Fruit fly (Drosophila melanogaster): ENCODE results near the gene CG43059.
A peak's percentile ranks its signal among the peaks of the same experiment; 100 is the strongest.

The CG43059 gene

dm6 chr3L:8336372-8336771 is 17.6 kb upstream of the CG43059 start, which contains the start of gene Cpr66Cb:
Gene Cpr66Cb (plus strand): TSS chr3L:8336672.
- no peak for TF ChIP-seq lola (GFP tag; optimal IDR thresholded peaks at IDR 0.05)
- TF ChIP-seq dl (GFP tag; optimal IDR thresholded peaks at IDR 0.05; ENCODE audit: insufficient read depth in 1 of 2, partially characterized antibody in 2 of 2), result no peak
- TF ChIP-seq h (GFP tag; optimal IDR thresholded peaks at IDR 0.05), result no peak
- TF ChIP-seq Dif (GFP tag; optimal IDR thresholded peaks at IDR 0.05; ENCODE audit: partially characterized antibody), result no peak
- no peak for TF ChIP-seq woc (GFP tag; optimal IDR thresholded peaks at IDR 0.05)
- no peak for TF ChIP-seq sage (GFP tag; optimal IDR thresholded peaks at IDR 0.05)
- no peak for TF ChIP-seq Hr83 (GFP tag; optimal IDR thresholded peaks at IDR 0.05; ENCODE audit: poor library complexity, severe bottlenecking)
- no peak for TF ChIP-seq Myc (optimal IDR thresholded peaks at IDR 0.05)

- TF ChIP-seq Hr83 (GFP tag; optimal IDR thresholded peaks at IDR 0.05; ENCODE audit: poor library complexity, severe bottlenecking), result no peak
- no peak for TF ChIP-seq woc (GFP tag; optimal IDR thresholded peaks at IDR 0.05)
- TF ChIP-seq Vsx2 (GFP tag; optimal IDR thresholded peaks at IDR 0.05; ENCODE audit: partially characterized antibody), result no peak
- no peak for TF ChIP-seq Jra (GFP tag; optimal IDR thresholded peaks at IDR 0.05)
- TF ChIP-seq brk (GFP tag; optimal IDR thresholded peaks at IDR 0.05), result no peak
- TF ChIP-seq lola (GFP tag; optimal IDR thresholded peaks at IDR 0.05), result no peak
- TF ChIP-seq HLH106 (tag; optimal IDR thresholded peaks at IDR 0.05), result no peak
Measured at dm6 chr3L:8334338-8334737, 15.6 kb upstream of the CG43059 start.

dm6 chr3L:8333574-8333973 is 14.8 kb upstream of the CG43059 start:
- TF ChIP-seq CrebA (GFP tag; optimal IDR thresholded peaks at IDR 0.05; ENCODE audit: borderline replicate concordance) (no peak), usp (GFP tag; optimal IDR thresholded peaks at IDR 0.05) (no peak), Myc (optimal IDR thresholded peaks at IDR 0.05) (no peak), N (GFP tag; optimal IDR thresholded peaks at IDR 0.05) (no peak), dsf (GFP tag; optimal IDR thresholded peaks at IDR 0.05; ENCODE audit: borderline replicate concordance) (no peak), Hnf4 (GFP tag; optimal IDR thresholded peaks at IDR 0.05) (no peak)

- TF ChIP-seq CrebA (GFP tag; optimal IDR thresholded peaks at IDR 0.05; ENCODE audit: borderline replicate concordance) (no peak), Abd-B (GFP tag; optimal IDR thresholded peaks at IDR 0.05) (no peak), dsf (GFP tag; optimal IDR thresholded peaks at IDR 0.05; ENCODE audit: borderline replicate concordance) (no peak), Mio (GFP tag; optimal IDR thresholded peaks at IDR 0.05) (no peak), HLH106 (tag; optimal IDR thresholded peaks at IDR 0.05) (no peak), Vsx2 (GFP tag; optimal IDR thresholded peaks at IDR 0.05; ENCODE audit: partially characterized antibody) (no peak), Rel (GFP tag; optimal IDR thresholded peaks at IDR 0.05) (no peak), Rel (tag; optimal IDR thresholded peaks at IDR 0.05) (no peak), CG32264 (GFP tag; optimal IDR thresholded peaks at IDR 0.05) (no peak), jim (GFP tag; optimal IDR thresholded peaks at IDR 0.05) (no peak), br (GFP tag; optimal IDR thresholded peaks at IDR 0.05) (no peak), GATAd (GFP tag; optimal IDR thresholded peaks at IDR 0.05) (no peak), fru (GFP tag; optimal IDR thresholded peaks at IDR 0.05) (no peak), dmrt93B (GFP tag; optimal IDR thresholded peaks at IDR 0.05) (no peak), brk (GFP tag; optimal IDR thresholded peaks at IDR 0.05) (no peak), Dfd (GFP tag; optimal IDR thresholded peaks at IDR 0.05) (no peak), usp (GFP tag; optimal IDR thresholded peaks at IDR 0.05) (no peak), woc (GFP tag; optimal IDR thresholded peaks at IDR 0.05) (no peak), ey (GFP tag; optimal IDR thresholded peaks at IDR 0.05) (no peak)
Measured at dm6 chr3L:8331414-8331813, 12.6 kb upstream of the CG43059 start.

- peak; percentile 54 for TF ChIP-seq Dif (GFP tag; optimal IDR thresholded peaks at IDR 0.05; ENCODE audit: partially characterized antibody)
- peak; percentile 79 for TF ChIP-seq Vsx2 (GFP tag; optimal IDR thresholded peaks at IDR 0.05; ENCODE audit: partially characterized antibody)
- TF ChIP-seq foxo (GFP tag; optimal IDR thresholded peaks at IDR 0.05), result no peak
- no peak for TF ChIP-seq psq (GFP tag; optimal IDR thresholded peaks at IDR 0.05)
- peak; percentile 89 for TF ChIP-seq N (GFP tag; optimal IDR thresholded peaks at IDR 0.05)
- TF ChIP-seq Hr83 (GFP tag; optimal IDR thresholded peaks at IDR 0.05; ENCODE audit: poor library complexity, severe bottlenecking), result no peak
- TF ChIP-seq Myc (optimal IDR thresholded peaks at IDR 0.05), result peak; percentile 96
- TF ChIP-seq br (GFP tag; optimal IDR thresholded peaks at IDR 0.05), result no peak
Measured at dm6 chr3L:8329005-8329404, 10.2 kb upstream of the CG43059 start.

Data from whole organism, wandering third instar larva.